Worm (Caenorhabditis elegans) whole organism, midembryonic: ENCODE measurements around the gene R151.2.

ENCODE experiments used
- T22C8.4 ChIP-seq: fragments of 200-800 bp; sonication (Bioruptor generic); IDR thresholded peaks from 2 replicates; pipeline ENCODE4 v1.3.6; 2022; ENCODE audit warnings: missing genetic modification characterization, missing compliant biosample characterization
- cog-1 ChIP-seq: sonication (generic microtip); optimal IDR thresholded peaks from 2 replicates; lab custom pipeline; 2016; ENCODE audit warnings: missing genetic modification characterization, missing compliant biosample characterization
- flt-1 ChIP-seq: fragments of 200-800 bp; sonication (Bioruptor generic); IDR thresholded peaks from 2 replicates; pipeline ENCODE4 v1.3.6; 2022; ENCODE audit warnings: missing genetic modification characterization, missing compliant biosample characterization
- klf-2 ChIP-seq: fragments of 200-800 bp; sonication (Bioruptor generic); conservative IDR thresholded peaks from 2 replicates; pipeline ENCODE4 v1.3.6; 2022; ENCODE audit warnings: missing genetic modification reagents, missing genetic modification characterization, missing compliant biosample characterization
- med-1 ChIP-seq: sonication (generic microtip); optimal IDR thresholded peaks from 2 replicates; lab custom pipeline; 2017; ENCODE audit warnings: missing genetic modification characterization, mild to moderate bottlenecking, missing compliant biosample characterization, antibody characterized with exemption, missing genetic modification reagents; ENCODE audit not compliant: insufficient read depth
- ref-1 ChIP-seq: fragments of 200-800 bp; sonication (Bioruptor generic); conservative IDR thresholded peaks from 2 replicates; pipeline ENCODE4 v1.3.6; 2022; ENCODE audit warnings: missing genetic modification reagents, missing genetic modification characterization, missing compliant biosample characterization
- tab-1 ChIP-seq: fragments of 200-800 bp; sonication (Bioruptor generic); IDR thresholded peaks from 2 replicates; pipeline ENCODE4 v1.3.6; 2022; ENCODE audit warnings: missing genetic modification characterization, missing compliant biosample characterization
- ztf-23 ChIP-seq: fragments of 200-800 bp; sonication (Bioruptor generic); IDR thresholded peaks from 2 replicates; pipeline ENCODE4 v1.3.6; 2022; ENCODE audit warnings: missing genetic modification reagents, missing genetic modification characterization, missing compliant biosample characterization
- ztf-29 ChIP-seq: fragments of 200-800 bp; sonication (Bioruptor generic); IDR thresholded peaks from 2 replicates; pipeline ENCODE4 v1.3.6; 2022; ENCODE audit warnings: missing genetic modification reagents, missing genetic modification characterization, missing compliant biosample characterization

Gene R151.2

DNA sequence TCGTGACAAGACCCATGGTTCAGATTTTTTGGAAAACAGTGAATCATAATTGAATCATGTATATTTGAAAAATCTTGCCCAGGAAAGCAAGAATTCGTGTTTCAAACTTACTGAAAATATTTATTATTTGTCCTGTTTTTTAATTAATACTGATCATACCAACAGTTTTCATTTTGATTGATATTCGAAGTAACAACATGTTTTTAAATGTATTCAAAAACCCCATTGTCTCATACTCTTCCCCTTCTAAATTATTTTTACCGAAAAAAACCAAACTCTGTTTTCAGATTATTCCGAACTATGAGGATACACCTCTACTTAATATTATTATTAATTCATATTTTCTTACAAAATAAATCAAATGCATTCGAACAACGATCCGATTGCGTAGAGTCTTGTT is 6.5 kb downstream of the R151.2 start, which contains the start of gene R151.1:
Gene R151.1, plus strand, starts transcription at position 301 of the 400 bp plus-strand sequence.
- TF ChIP-seq flt-1 (GFP tag; lab: Robert Waterston, UW) (no peak), ref-1 (GFP tag; lab: Robert Waterston, UW) (no peak), med-1 (no peak), tab-1 (GFP tag; lab: Robert Waterston, UW) (no peak), ztf-29 (GFP tag; lab: Robert Waterston, UW) (no peak), klf-2 (GFP tag; lab: Robert Waterston, UW) (no peak), ztf-23 (GFP tag; lab: Robert Waterston, UW) (no peak), cog-1 (tag; lab: Kevin White, UChicago) (no peak), T22C8.4 (GFP tag; lab: Robert Waterston, UW) (no peak)

DNA sequence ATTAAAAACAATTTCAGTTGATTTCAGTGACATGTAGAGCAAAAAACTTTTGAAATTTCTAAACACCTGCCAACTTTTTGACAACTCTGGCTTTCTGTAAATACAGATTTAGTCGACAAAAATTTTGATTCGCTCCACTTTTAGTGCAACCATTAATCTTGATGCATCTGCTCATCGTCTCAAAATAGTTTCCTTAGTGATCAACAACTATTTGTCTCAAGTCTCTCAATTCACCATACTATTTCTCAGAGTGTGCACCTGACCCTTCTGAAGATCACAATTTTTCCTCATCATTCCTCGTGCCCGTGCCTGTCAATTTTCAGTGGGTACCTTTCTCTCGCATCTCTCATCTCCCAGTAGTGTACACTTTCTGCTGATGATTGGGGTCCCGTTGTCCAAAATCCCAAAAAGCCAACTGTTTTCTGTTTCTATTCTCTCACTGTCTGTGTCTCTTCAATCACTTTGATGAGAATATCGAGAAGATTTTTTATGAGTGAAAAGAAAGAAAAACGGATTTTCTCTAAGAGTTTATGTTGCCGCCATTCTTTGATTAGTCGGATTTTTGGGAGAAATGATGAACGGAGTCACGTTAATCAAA is 7.3 kb downstream of the R151.2 start:
- TF ChIP-seq klf-2 (GFP tag; lab: Robert Waterston, UW): no peak
- no peak for TF ChIP-seq T22C8.4 (GFP tag; lab: Robert Waterston, UW)
- TF ChIP-seq ztf-29 (GFP tag; lab: Robert Waterston, UW): no peak
- no peak for TF ChIP-seq cog-1 (tag; lab: Kevin White, UChicago)
- no peak for TF ChIP-seq ztf-23 (GFP tag; lab: Robert Waterston, UW)
- TF ChIP-seq med-1: no peak
- TF ChIP-seq ref-1 (GFP tag; lab: Robert Waterston, UW): no peak
- no peak for TF ChIP-seq tab-1 (GFP tag; lab: Robert Waterston, UW)
- TF ChIP-seq flt-1 (GFP tag; lab: Robert Waterston, UW): no peak

DNA sequence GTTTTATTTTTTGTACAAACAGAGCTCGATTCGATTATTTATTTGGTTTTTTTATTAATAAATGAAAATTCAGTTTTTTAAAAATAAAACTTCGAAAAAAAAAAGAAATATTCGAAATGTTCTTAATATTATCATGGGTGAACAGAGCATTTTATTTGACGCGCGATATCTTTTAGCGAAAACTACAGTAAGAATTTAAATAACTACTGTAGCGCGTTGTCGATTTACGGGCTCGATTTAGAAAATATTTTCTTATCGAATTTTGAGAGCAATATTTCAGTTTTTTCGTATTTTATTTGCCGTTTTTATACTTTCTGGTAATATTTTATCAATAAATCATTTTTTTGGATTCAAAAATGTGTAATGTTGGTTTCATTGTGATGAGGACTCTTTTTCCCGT is 11.3 kb downstream of the R151.2 start:
- TF ChIP-seq tab-1 (GFP tag; lab: Robert Waterston, UW) (no peak), T22C8.4 (GFP tag; lab: Robert Waterston, UW) (no peak), cog-1 (tag; lab: Kevin White, UChicago) (no peak), klf-2 (GFP tag; lab: Robert Waterston, UW) (no peak), ztf-29 (GFP tag; lab: Robert Waterston, UW) (no peak), flt-1 (GFP tag; lab: Robert Waterston, UW) (no peak), ztf-23 (GFP tag; lab: Robert Waterston, UW) (no peak), ref-1 (GFP tag; lab: Robert Waterston, UW) (no peak), med-1 (no peak)

- TF ChIP-seq ref-1 (GFP tag; lab: Robert Waterston, UW) (no peak), ztf-29 (GFP tag; lab: Robert Waterston, UW) (no peak), klf-2 (GFP tag; lab: Robert Waterston, UW) (no peak), ztf-23 (GFP tag; lab: Robert Waterston, UW) (no peak)
Observed at ce11 chrIII:7223029-7223428, 13.3 kb downstream of the R151.2 start, which contains the start of gene der-2. Gene der-2 (minus strand): TSS chrIII:7223129.

ce11 chrIII:7226607-7227006 is 16.8 kb downstream of the R151.2 start, which contains the start of gene hsp-75:
Gene hsp-75 (minus strand): TSS chrIII:7226707.
- TF ChIP-seq ztf-29 (GFP tag; lab: Robert Waterston, UW): no peak
- no peak for TF ChIP-seq ztf-23 (GFP tag; lab: Robert Waterston, UW)
- no peak for TF ChIP-seq flt-1 (GFP tag; lab: Robert Waterston, UW)
- no peak for TF ChIP-seq med-1
- no peak for TF ChIP-seq cog-1 (tag; lab: Kevin White, UChicago)
- no peak for TF ChIP-seq T22C8.4 (GFP tag; lab: Robert Waterston, UW)
- TF ChIP-seq tab-1 (GFP tag; lab: Robert Waterston, UW): no peak
- no peak for TF ChIP-seq klf-2 (GFP tag; lab: Robert Waterston, UW)
- TF ChIP-seq ref-1 (GFP tag; lab: Robert Waterston, UW): no peak

DNA sequence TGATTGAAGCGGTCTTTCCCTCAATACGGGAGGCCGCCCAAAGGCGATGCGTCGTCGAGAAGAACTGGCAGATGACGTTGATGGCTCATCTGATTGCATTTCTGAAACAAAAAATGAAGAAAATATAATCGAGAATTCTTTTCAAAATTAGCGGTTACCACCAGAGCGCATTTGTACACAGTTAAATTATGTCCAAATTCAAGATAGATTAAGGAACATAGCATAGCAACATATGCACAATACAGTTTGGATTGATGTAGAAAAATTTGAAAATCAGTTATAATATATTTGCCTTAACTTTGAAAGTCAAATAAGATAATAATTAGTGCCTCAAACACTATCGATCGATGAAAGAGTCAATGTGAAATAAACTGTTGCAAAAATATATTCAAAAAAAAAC is 19.9 kb downstream of the R151.2 start, which contains the start of gene R151.8:
Gene R151.8, minus strand, starts transcription at position 101 of the 400 bp plus-strand sequence.
- TF ChIP-seq cog-1 (tag; lab: Kevin White, UChicago) (no peak), ztf-23 (GFP tag; lab: Robert Waterston, UW) (no peak), flt-1 (GFP tag; lab: Robert Waterston, UW) (no peak), tab-1 (GFP tag; lab: Robert Waterston, UW) (no peak), med-1 (no peak), klf-2 (GFP tag; lab: Robert Waterston, UW) (no peak), ref-1 (GFP tag; lab: Robert Waterston, UW) (no peak), ztf-29 (GFP tag; lab: Robert Waterston, UW) (no peak)

DNA sequence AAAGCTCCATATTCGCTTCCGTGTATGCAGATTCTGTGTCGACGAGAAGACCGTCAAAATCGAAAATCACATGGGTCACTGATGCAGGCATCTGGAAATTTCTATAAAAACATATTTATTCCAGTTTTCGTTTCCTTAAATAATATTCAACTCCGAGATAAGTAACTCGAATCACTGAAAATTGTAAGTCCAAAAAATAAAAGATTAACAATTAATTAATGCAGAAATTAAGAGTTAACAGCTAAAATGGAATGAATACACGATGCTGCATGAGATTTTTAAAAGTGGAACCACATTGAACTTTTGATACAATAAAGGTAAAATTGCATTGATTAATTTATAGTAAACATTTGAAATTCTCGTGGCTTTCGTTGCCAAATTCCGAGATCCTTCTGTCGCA is 21.1 kb downstream of the R151.2 start, which contains the start of gene R151.10:
Gene R151.10, minus strand, starts transcription at position 101 of the 400 bp plus-strand sequence.
- TF ChIP-seq ztf-29 (GFP tag; lab: Robert Waterston, UW): no peak
- no peak for TF ChIP-seq klf-2 (GFP tag; lab: Robert Waterston, UW)
- no peak for TF ChIP-seq flt-1 (GFP tag; lab: Robert Waterston, UW)
- no peak for TF ChIP-seq tab-1 (GFP tag; lab: Robert Waterston, UW)
- TF ChIP-seq med-1: no peak
- TF ChIP-seq ref-1 (GFP tag; lab: Robert Waterston, UW): no peak
- no peak for TF ChIP-seq ztf-23 (GFP tag; lab: Robert Waterston, UW)
- no peak for TF ChIP-seq cog-1 (tag; lab: Kevin White, UChicago)
- TF ChIP-seq T22C8.4 (GFP tag; lab: Robert Waterston, UW): no peak

- no peak for TF ChIP-seq tab-1 (GFP tag; lab: Robert Waterston, UW)
- TF ChIP-seq flt-1 (GFP tag; lab: Robert Waterston, UW): no peak
- no peak for TF ChIP-seq ztf-23 (GFP tag; lab: Robert Waterston, UW)
- no peak for TF ChIP-seq T22C8.4 (GFP tag; lab: Robert Waterston, UW)
- no peak for TF ChIP-seq klf-2 (GFP tag; lab: Robert Waterston, UW)
- TF ChIP-seq med-1: no peak
- TF ChIP-seq ztf-29 (GFP tag; lab: Robert Waterston, UW): no peak
- TF ChIP-seq ref-1 (GFP tag; lab: Robert Waterston, UW): no peak
- TF ChIP-seq cog-1 (tag; lab: Kevin White, UChicago): no peak
Observed at ce11 chrIII:7232782-7233181, 23.0 kb downstream of the R151.2 start, which contains the start of gene adr-2. Gene adr-2 (minus strand): TSS chrIII:7232882.

ce11 chrIII:7234148-7234547 is 24.4 kb downstream of the R151.2 start, which contains the start of gene ndus-8:
Gene ndus-8 (minus strand): TSS chrIII:7234202.
- TF ChIP-seq ref-1 (GFP tag; lab: Robert Waterston, UW) (no peak), cog-1 (tag; lab: Kevin White, UChicago) (peak; percentile 21), med-1 (no peak)
